Worm (Caenorhabditis elegans): ENCODE data around the gene pals-37.

DNA sequence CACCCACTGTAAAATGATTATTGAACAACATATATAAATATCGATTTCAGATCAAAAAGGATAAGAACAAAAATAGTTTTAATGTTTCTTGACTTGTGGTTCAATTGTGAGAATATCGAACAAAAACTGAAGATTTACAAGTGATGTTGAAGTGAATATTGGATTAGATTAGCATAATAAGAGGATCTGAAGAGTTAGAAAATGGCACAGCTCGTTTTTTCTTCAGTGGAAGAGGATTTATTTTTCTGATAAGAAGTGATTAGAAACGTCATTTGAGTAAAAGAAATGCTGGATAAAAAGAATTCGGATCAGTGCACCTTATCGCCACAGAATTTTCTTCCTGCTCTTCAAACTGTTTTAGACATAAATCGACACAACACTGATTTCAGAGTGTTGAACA lies 45.6 kb downstream of the pals-37 start, which contains the start of gene twk-14:
- TF ChIP-seq hmg-4 (GFP tag; optimal IDR thresholded peaks at IDR 0.05) (no peak), hmbx-1 (tag; optimal IDR thresholded peaks at IDR 0.05) (no peak), ceh-36 (tag; optimal IDR thresholded peaks at IDR 0.05) (no peak)
